Fruit fly (Drosophila melanogaster) whole organism, embryonic: Measurements from ENCODE around the gene Oscillin.

Experiments used
- Abd-B ChIP-seq: fragments of 200-800 bp; sonication (Bioruptor generic); optimal IDR thresholded peaks from 2 replicates; lab custom pipeline; 2018; ENCODE audit warnings: missing biosample characterization, mild to moderate bottlenecking, missing genetic modification characterization, moderate library complexity
- Atf-2 ChIP-seq: fragments of 200-800 bp; sonication (Bioruptor generic); optimal IDR thresholded peaks from 2 replicates; lab custom pipeline; 2016; ENCODE audit warnings: missing biosample characterization, missing genetic modification characterization
- CG11093 ChIP-seq: fragments of 200-800 bp; sonication (Bioruptor generic); IDR thresholded peaks from 3 replicates; pipeline ENCODE4 v1.3.6; 2022; ENCODE audit warnings: missing biosample characterization, missing genetic modification characterization
- CG11456 ChIP-seq: fragments of 200-800 bp; sonication (Bioruptor generic); IDR thresholded peaks from 3 replicates; pipeline ENCODE4 v1.3.6; 2022; ENCODE audit warnings: missing biosample characterization, missing genetic modification characterization
- CG11560 ChIP-seq: fragments of 200-800 bp; sonication (Bioruptor generic); IDR thresholded peaks from 3 replicates; pipeline ENCODE4 v1.3.6; 2022; ENCODE audit warnings: missing biosample characterization, missing genetic modification characterization
- CG12744 ChIP-seq: fragments of 200-800 bp; sonication (Bioruptor generic); optimal IDR thresholded peaks from 2 replicates; lab custom pipeline; 2016; ENCODE audit warnings: missing biosample characterization, missing genetic modification characterization
- CG12769 ChIP-seq: fragments of 200-800 bp; sonication (Bioruptor generic); optimal IDR thresholded peaks from 2 replicates; lab custom pipeline; 2019; ENCODE audit warnings: missing biosample characterization, mild to moderate bottlenecking, missing genetic modification characterization, moderate library complexity
- CG14441 ChIP-seq: fragments of 200-800 bp; sonication (Bioruptor generic); IDR thresholded peaks from 2 replicates; pipeline ENCODE4 v1.3.6; 2022; ENCODE audit warnings: missing biosample characterization, missing genetic modification characterization
- CG18262 ChIP-seq: fragments of 200-800 bp; optimal IDR thresholded peaks from 3 replicates; lab custom pipeline; 2019; ENCODE audit warnings: missing biosample characterization, mild to moderate bottlenecking, missing genetic modification characterization, moderate library complexity
- CG18764 ChIP-seq: fragments of 200-800 bp; sonication (Bioruptor generic); optimal IDR thresholded peaks from 3 replicates; lab custom pipeline; 2016; ENCODE audit warnings: missing biosample characterization, missing genetic modification characterization
- CG2678 ChIP-seq: fragments of 200-800 bp; sonication (Bioruptor generic); optimal IDR thresholded peaks from 3 replicates; lab custom pipeline; 2019; ENCODE audit warnings: missing biosample characterization, mild to moderate bottlenecking, missing genetic modification characterization, moderate library complexity
- CG2712 ChIP-seq: fragments of 200-800 bp; optimal IDR thresholded peaks from 3 replicates; lab custom pipeline; 2019; ENCODE audit warnings: missing biosample characterization, mild to moderate bottlenecking, missing genetic modification characterization, moderate library complexity
- CG31441 ChIP-seq: fragments of 200-800 bp; sonication (Bioruptor generic); IDR thresholded peaks from 2 replicates; pipeline ENCODE4 v1.3.6; 2022; ENCODE audit warnings: missing biosample characterization, missing genetic modification characterization
- CG3163 ChIP-seq: fragments of 200-800 bp; sonication (Bioruptor generic); optimal IDR thresholded peaks from 3 replicates; lab custom pipeline; 2016; ENCODE audit warnings: missing biosample characterization, missing genetic modification characterization
- CG3281 ChIP-seq: fragments of 200-800 bp; sonication (Bioruptor generic); optimal IDR thresholded peaks from 3 replicates; lab custom pipeline; 2017; ENCODE audit warnings: missing biosample characterization, mild to moderate bottlenecking, missing genetic modification characterization
- CG4617 ChIP-seq: fragments of 200-800 bp; sonication (Bioruptor generic); optimal IDR thresholded peaks from 3 replicates; lab custom pipeline; 2016; ENCODE audit warnings: missing biosample characterization, missing genetic modification characterization, borderline replicate concordance
- CG7357 ChIP-seq: fragments of 200-800 bp; sonication (Bioruptor generic); IDR thresholded peaks from 3 replicates; pipeline ENCODE4 v1.3.6; 2022; ENCODE audit warnings: missing biosample characterization, missing genetic modification characterization
- CG7839 ChIP-seq: fragments of 200-800 bp; sonication (Bioruptor generic); optimal IDR thresholded peaks from 3 replicates; lab custom pipeline; 2018; ENCODE audit warnings: missing biosample characterization, mild to moderate bottlenecking, missing genetic modification characterization, moderate library complexity
- CoRest ChIP-seq: fragments of 200-800 bp; sonication (Bioruptor generic); optimal IDR thresholded peaks from 3 replicates; lab custom pipeline; 2018; ENCODE audit warnings: missing biosample characterization, mild to moderate bottlenecking, missing genetic modification characterization, moderate library complexity
- D ChIP-seq, 2 experiments: fragments of 200-800 bp in 1 of 2; fragments of >200 bp in 1 of 2; sonication (Bioruptor generic) in 1 of 2; optimal IDR thresholded peaks; 2 replicates in 1 of 2; 3 replicates in 1 of 2; lab custom pipeline; 2017; ENCODE audit warnings: mild to moderate bottlenecking in 1 of 2, missing biosample characterization in 1 of 2, missing genetic modification characterization in 1 of 2, missing genetic modification reagents in 1 of 2
- Dip3 ChIP-seq: fragments of 200-800 bp; sonication (Bioruptor generic); optimal IDR thresholded peaks from 3 replicates; lab custom pipeline; 2016; ENCODE audit warnings: missing biosample characterization, missing genetic modification characterization
- Drgx ChIP-seq: fragments of 200-800 bp; sonication (Bioruptor generic); IDR thresholded peaks from 2 replicates; pipeline ENCODE4 v1.3.6; 2022; ENCODE audit warnings: missing biosample characterization, missing genetic modification characterization
- Ets97D ChIP-seq: fragments of 200-800 bp; sonication (Bioruptor generic); optimal IDR thresholded peaks from 3 replicates; lab custom pipeline; 2016; ENCODE audit warnings: missing biosample characterization, missing genetic modification characterization
- Fer1 ChIP-seq: fragments of 200-800 bp; sonication (Bioruptor generic); optimal IDR thresholded peaks from 2 replicates; lab custom pipeline; 2017; ENCODE audit warnings: missing biosample characterization, mild to moderate bottlenecking, missing genetic modification characterization
- H15 ChIP-seq: fragments of 200-800 bp; sonication (Bioruptor generic); IDR thresholded peaks from 3 replicates; pipeline ENCODE4 v1.3.6; 2022; ENCODE audit warnings: missing biosample characterization, missing genetic modification characterization
- Lhr ChIP-seq: fragments of 200-800 bp; sonication (Bioruptor generic); optimal IDR thresholded peaks from 3 replicates; lab custom pipeline; 2017; ENCODE audit warnings: mild to moderate bottlenecking, missing biosample characterization, missing genetic modification reagents, missing genetic modification characterization
- MBD-R2 ChIP-seq: fragments of 200-800 bp; sonication (Bioruptor generic); IDR thresholded peaks from 2 replicates; pipeline ENCODE4 v1.3.6; 2022; ENCODE audit warnings: missing biosample characterization, missing genetic modification characterization
- Med ChIP-seq: fragments of 200-800 bp; sonication (Bioruptor generic); peaks from one replicate; lab custom pipeline; 2016; ENCODE audit warnings: missing biosample characterization, missing genetic modification characterization, mild to moderate bottlenecking, inconsistent platforms, moderate library complexity
- NK7.1 ChIP-seq: fragments of 200-800 bp; sonication (Bioruptor generic); optimal IDR thresholded peaks from 3 replicates; lab custom pipeline; 2016; ENCODE audit warnings: missing biosample characterization, missing genetic modification characterization
- Nf-YC ChIP-seq: fragments of 200-800 bp; optimal IDR thresholded peaks from 3 replicates; lab custom pipeline; 2019; ENCODE audit warnings: missing biosample characterization, mild to moderate bottlenecking, missing genetic modification characterization, moderate library complexity
- Ssrp ChIP-seq: fragments of 200-800 bp; sonication (Bioruptor generic); optimal IDR thresholded peaks from 2 replicates; lab custom pipeline; 2018; ENCODE audit warnings: missing biosample characterization, mild to moderate bottlenecking, missing genetic modification characterization, moderate library complexity
- bsh ChIP-seq, 2 experiments: fragments of 200-800 bp; sonication (Bioruptor generic); optimal IDR thresholded peaks; 2 replicates each; lab custom pipeline; 2017 to 2018; ENCODE audit warnings: mild to moderate bottlenecking in 2 of 2, missing biosample characterization in 2 of 2, missing genetic modification characterization in 2 of 2, moderate library complexity in 1 of 2
- btn ChIP-seq: fragments of 200-800 bp; sonication (Bioruptor generic); optimal IDR thresholded peaks from 2 replicates; lab custom pipeline; 2016; ENCODE audit warnings: missing biosample characterization, missing genetic modification characterization
- cg ChIP-seq: fragments of 200-800 bp; sonication (Bioruptor generic); optimal IDR thresholded peaks from 3 replicates; lab custom pipeline; 2019; ENCODE audit warnings: missing biosample characterization, mild to moderate bottlenecking, missing genetic modification characterization, moderate library complexity
- chinmo ChIP-seq: fragments of 200-800 bp; sonication (Bioruptor generic); IDR thresholded peaks from 4 replicates; pipeline ENCODE4 v1.3.6; 2022; ENCODE audit warnings: missing biosample characterization, missing genetic modification characterization; ENCODE audit not compliant: partially characterized antibody
- disco-r ChIP-seq: fragments of 200-800 bp; sonication (Bioruptor generic); optimal IDR thresholded peaks from 2 replicates; lab custom pipeline; 2016; ENCODE audit warnings: missing biosample characterization, missing genetic modification characterization
- dm ChIP-seq: fragments of 200-800 bp; sonication (Bioruptor generic); optimal IDR thresholded peaks from 3 replicates; lab custom pipeline; 2016; ENCODE audit warnings: missing biosample characterization, missing genetic modification characterization
- fd3F ChIP-seq: fragments of 200-800 bp; sonication (Bioruptor generic); optimal IDR thresholded peaks from 2 replicates; lab custom pipeline; 2018; ENCODE audit warnings: missing biosample characterization, mild to moderate bottlenecking, missing genetic modification characterization, moderate library complexity
- fu2 ChIP-seq: fragments of 200-800 bp; sonication (Bioruptor generic); optimal IDR thresholded peaks from 2 replicates; lab custom pipeline; 2016; ENCODE audit warnings: missing biosample characterization, missing genetic modification characterization
- grn ChIP-seq: fragments of 200-800 bp; sonication (Bioruptor generic); optimal IDR thresholded peaks from 3 replicates; lab custom pipeline; 2017; ENCODE audit warnings: missing biosample characterization, missing genetic modification characterization
- gro ChIP-seq: fragments of 200-800 bp; sonication (Bioruptor generic); optimal IDR thresholded peaks from 2 replicates; lab custom pipeline; 2016; ENCODE audit warnings: missing biosample characterization, missing genetic modification characterization
- jigr1 ChIP-seq: fragments of 200-800 bp; sonication (Bioruptor generic); IDR thresholded peaks from 3 replicates; pipeline ENCODE4 v1.3.6; 2022; ENCODE audit warnings: missing biosample characterization, missing genetic modification characterization
- phol ChIP-seq: fragments of 200-800 bp; sonication (Bioruptor generic); optimal IDR thresholded peaks from 3 replicates; lab custom pipeline; 2018; ENCODE audit warnings: missing biosample characterization, mild to moderate bottlenecking, missing genetic modification characterization, moderate library complexity
- pros ChIP-seq: fragments of 200-800 bp; sonication (Bioruptor generic); optimal IDR thresholded peaks from 3 replicates; lab custom pipeline; 2019; ENCODE audit warnings: missing biosample characterization, mild to moderate bottlenecking, missing genetic modification characterization, moderate library complexity
- ranshi ChIP-seq: fragments of 200-800 bp; sonication (Bioruptor generic); IDR thresholded peaks from 2 replicates; pipeline ENCODE4 v1.3.6; 2022; ENCODE audit warnings: missing biosample characterization, missing genetic modification characterization
- shn ChIP-seq: fragments of 200-800 bp; sonication (Bioruptor generic); optimal IDR thresholded peaks from 3 replicates; lab custom pipeline; 2016; ENCODE audit warnings: missing biosample characterization, missing genetic modification characterization
- sisA ChIP-seq: fragments of 200-800 bp; sonication (Bioruptor generic); IDR thresholded peaks from 2 replicates; pipeline ENCODE4 v1.3.6; 2022; ENCODE audit warnings: missing biosample characterization, missing genetic modification characterization
- sna ChIP-seq: fragments of 200-800 bp; sonication (Bioruptor generic); IDR thresholded peaks from 2 replicates; pipeline ENCODE4 v1.3.6; 2022; ENCODE audit warnings: missing biosample characterization, missing genetic modification characterization; ENCODE audit not compliant: partially characterized antibody
- ttk ChIP-seq: fragments of 200-800 bp; sonication (Bioruptor generic); IDR thresholded peaks from 2 replicates; pipeline ENCODE4 v2.1.2; 2022; ENCODE audit warnings: missing biosample characterization, missing genetic modification characterization
- unpg ChIP-seq: fragments of 200-800 bp; sonication (Bioruptor generic); optimal IDR thresholded peaks from 3 replicates; lab custom pipeline; 2018; ENCODE audit warnings: missing biosample characterization, mild to moderate bottlenecking, missing genetic modification characterization, moderate library complexity
- wdn ChIP-seq: fragments of 200-800 bp; sonication (Bioruptor generic); IDR thresholded peaks from 2 replicates; pipeline ENCODE4 v1.3.6; 2022; ENCODE audit warnings: missing biosample characterization, missing genetic modification characterization
- zfh2 ChIP-seq: fragments of 200-800 bp; sonication (Bioruptor generic); optimal IDR thresholded peaks from 2 replicates; lab custom pipeline; 2016; ENCODE audit warnings: missing biosample characterization, missing genetic modification characterization

Oscillin gene

DNA sequence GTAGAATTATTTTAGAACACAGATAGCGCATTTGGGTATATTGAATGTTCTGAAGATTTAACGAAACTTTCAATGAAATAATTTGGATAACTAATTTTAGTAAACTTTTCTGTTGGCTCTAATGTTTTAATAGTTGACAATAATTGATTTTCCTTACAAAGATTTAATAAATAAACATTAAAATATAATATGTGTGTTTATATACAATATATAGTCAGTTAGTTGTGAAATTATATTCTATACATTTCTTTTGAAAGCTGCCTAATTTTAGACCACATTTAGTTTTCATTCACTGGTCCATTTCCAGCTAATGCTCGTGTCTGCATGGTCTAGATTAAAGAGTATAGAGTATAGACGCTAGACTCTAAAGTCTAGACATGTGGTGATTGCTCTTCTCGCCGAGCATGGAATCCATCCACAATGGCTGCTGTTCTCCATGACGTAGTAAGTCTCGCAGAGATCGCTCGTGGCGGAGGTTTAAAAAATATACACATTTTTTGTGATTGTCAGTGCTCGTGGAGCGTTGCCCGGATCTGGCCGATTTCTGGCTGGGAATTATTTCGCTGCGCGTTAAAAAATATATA lies 12.0 kb downstream of the Oscillin start, which contains the start of gene GluRIIB (continued):
- TF ChIP-seq Med (peak; percentile 43), cg (GFP tag; lab: Kevin White, UChicago) (no peak), CG31441 (peak; percentile 4; the same call in 1 of the 2 replicates), MBD-R2 (no peak), CG12744 (GFP tag; lab: Kevin White, UChicago) (no peak), ranshi (GFP tag; lab: Robert Waterston, UW) (no peak), phol (tag; lab: Kevin White, UChicago) (peak; percentile 45), Fer1 (no peak), NK7.1 (GFP tag; lab: Kevin White, UChicago) (no peak), fu2 (no peak), Ssrp (tag; lab: Kevin White, UChicago) (peak; percentile 19), Dip3 (no peak), chinmo (no peak), Abd-B (GFP tag; lab: Kevin White, UChicago) (no peak), shn (GFP tag; lab: Kevin White, UChicago) (no peak), CG3163 (GFP tag; lab: Kevin White, UChicago) (no peak), CG18764 (no peak), Ets97D (GFP tag; lab: Kevin White, UChicago) (no peak), CG2712 (tag; lab: Kevin White, UChicago) (peak; percentile 54), CG11093 (no peak), CG11560 (tag; lab: Robert Waterston, UW) (no peak), CG18262 (tag; lab: Kevin White, UChicago) (peak; percentile 64), CG4617 (GFP tag; lab: Kevin White, UChicago) (no peak), Lhr (no peak), sisA (GFP tag; lab: Robert Waterston, UW) (no peak), disco-r (no peak), Atf-2 (no peak), CG3281 (GFP tag; lab: Kevin White, UChicago) (no peak), CG12769 (tag; lab: Kevin White, UChicago) (peak; percentile 2), CoRest (tag; lab: Kevin White, UChicago) (peak; percentile 36)
- TF ChIP-seq, all 482 proteins: peak for 26

- TF ChIP-seq fd3F (GFP tag; lab: Kevin White, UChicago) (no peak), zfh2 (GFP tag; lab: Kevin White, UChicago) (no peak), grn (GFP tag; lab: Kevin White, UChicago) (no peak), bsh (GFP tag; optimal IDR thresholded peaks at IDR 0.05; lab: Kevin White, UChicago) (peak in 1 of 2 experiments; percentile 20), wdn (GFP tag; lab: Robert Waterston, UW) (no peak), Drgx (GFP tag; lab: Robert Waterston, UW) (peak; percentile 86), btn (GFP tag; lab: Kevin White, UChicago) (no peak), CG2678 (tag; lab: Kevin White, UChicago) (peak; percentile 20), CG14441 (GFP tag; lab: Robert Waterston, UW) (0 out of 2 replicates have a peak, but pooled peaks have one; percentile 34), CG7839 (tag; lab: Kevin White, UChicago) (peak; percentile 19), ttk (peak; percentile 44; the same call in 1 of the 2 replicates), H15 (GFP tag; lab: Robert Waterston, UW) (0 out of 3 replicates have a peak, but pooled peaks have one; percentile 35), unpg (peak; percentile 30), CG7357 (GFP tag; lab: Robert Waterston, UW) (no peak), Nf-YC (tag; lab: Kevin White, UChicago) (no peak), pros (GFP tag; lab: Kevin White, UChicago) (no peak), jigr1 (GFP tag; lab: Robert Waterston, UW) (no peak), CG11456 (GFP tag; lab: Robert Waterston, UW) (0 out of 3 replicates have a peak, but pooled peaks have one; percentile 43), sna (no peak), gro (GFP tag; lab: Kevin White, UChicago) (no peak), D (optimal IDR thresholded peaks at IDR 0.05; lab: Kevin White, UChicago) (no peak), D (GFP tag; optimal IDR thresholded peaks at IDR 0.05; lab: Kevin White, UChicago) (no peak), dm (GFP tag; lab: Kevin White, UChicago) (no peak)
These were observed 20.2 kb downstream of the Oscillin start for dm6 chr2L:5567103-5567502.
